Worm (Caenorhabditis elegans) whole organism, L4 larva: ENCODE measurements around the gene rbm-28.

Source experiments
- D1046.2 ChIP-seq: fragments of 200-800 bp; sonication (Bioruptor generic); IDR thresholded peaks from 2 replicates; pipeline ENCODE4 v1.3.6; 2022; ENCODE audit warnings: missing genetic modification characterization, missing compliant biosample characterization
- F44E2.7 ChIP-seq: fragments of 200-800 bp; sonication (Bioruptor generic); IDR thresholded peaks from 2 replicates; pipeline ENCODE4 v2.1.2; 2022; ENCODE audit warnings: missing genetic modification characterization, missing compliant biosample characterization
- Y48G9A.11 ChIP-seq: fragments of 200-800 bp; sonication (Bioruptor generic); IDR thresholded peaks from 2 replicates; pipeline ENCODE4 v1.3.6; 2022; ENCODE audit warnings: missing genetic modification reagents, missing genetic modification characterization, missing compliant biosample characterization
- aha-1 ChIP-seq: fragments of 150-350 bp; peaks from one replicate; lab custom pipeline; 2014; ENCODE audit warnings: missing biosample characterization, missing genetic modification characterization
- arid-1 ChIP-seq: fragments of 200-800 bp; sonication (Bioruptor generic); conservative IDR thresholded peaks from 2 replicates; pipeline ENCODE4 v1.3.6; 2022; ENCODE audit warnings: missing genetic modification reagents, missing genetic modification characterization, missing compliant biosample characterization
- ceh-32 ChIP-seq: sonication (generic microtip); optimal IDR thresholded peaks from 2 replicates; lab custom pipeline; 2016; ENCODE audit warnings: mild to moderate bottlenecking, missing genetic modification characterization, missing compliant biosample characterization; ENCODE audit not compliant: poor library complexity
- ceh-44 ChIP-seq: fragments of 200-800 bp; sonication (Bioruptor generic); IDR thresholded peaks from 2 replicates; pipeline ENCODE4 v1.3.6; 2022; ENCODE audit warnings: missing genetic modification reagents, missing genetic modification characterization, missing compliant biosample characterization
- ces-1 ChIP-seq: fragments of 150-350 bp; sonication (generic microtip); optimal IDR thresholded peaks from 4 replicates; lab custom pipeline; 2014; ENCODE audit warnings: missing biosample characterization, missing genetic modification reagents, missing genetic modification characterization
- daf-16 ChIP-seq, 3 experiments: sonication (generic microtip); optimal IDR thresholded peaks; 2 replicates each; lab custom pipeline; 2016 to 2017; ENCODE audit warnings: missing genetic modification characterization in 3 of 3, missing genetic modification reagents in 3 of 3, mild to moderate bottlenecking in 2 of 3, missing compliant biosample characterization in 2 of 3, missing biosample characterization in 1 of 3, moderate library complexity in 1 of 3
- daf-8 ChIP-seq: fragments of 200-800 bp; sonication (Bioruptor generic); IDR thresholded peaks from 2 replicates; pipeline ENCODE4 v1.3.6; 2022; ENCODE audit warnings: missing genetic modification characterization, missing compliant biosample characterization
- dmd-8 ChIP-seq: fragments of 200-800 bp; sonication (Bioruptor generic); IDR thresholded peaks from 2 replicates; pipeline ENCODE4 v1.3.6; 2022; ENCODE audit warnings: missing genetic modification characterization, missing compliant biosample characterization
- dpl-1 ChIP-seq: fragments of 150-350 bp; optimal IDR thresholded peaks from 2 replicates; lab custom pipeline; 2014; ENCODE audit warnings: missing biosample characterization, missing genetic modification reagents, missing genetic modification characterization
- duxl-1 ChIP-seq: sonication (generic microtip); optimal IDR thresholded peaks from 2 replicates; lab custom pipeline; 2016; ENCODE audit warnings: mild to moderate bottlenecking, missing genetic modification characterization, moderate library complexity, missing compliant biosample characterization; ENCODE audit not compliant: poor library complexity
- egl-27 ChIP-seq: sonication (generic microtip); optimal IDR thresholded peaks from 3 replicates; lab custom pipeline; 2017; ENCODE audit warnings: missing biosample characterization, missing genetic modification reagents, missing genetic modification characterization
- fkh-10 ChIP-seq: fragments of 150-350 bp; optimal IDR thresholded peaks from 2 replicates; lab custom pipeline; 2014; ENCODE audit warnings: missing biosample characterization, missing genetic modification reagents, missing genetic modification characterization
- fos-1 ChIP-seq: fragments of 150-350 bp; optimal IDR thresholded peaks from 2 replicates; lab custom pipeline; 2014; ENCODE audit warnings: missing biosample characterization, missing genetic modification characterization
- hlh-11 ChIP-seq: fragments of 200-800 bp; sonication (Bioruptor generic); optimal IDR thresholded peaks from 2 replicates; lab custom pipeline; 2018; ENCODE audit warnings: mild to moderate bottlenecking, missing genetic modification characterization, missing compliant biosample characterization
- hlh-30 ChIP-seq: sonication (generic microtip); optimal IDR thresholded peaks from 2 replicates; lab custom pipeline; 2017; ENCODE audit warnings: antibody characterized with exemption, mild to moderate bottlenecking, missing genetic modification characterization, missing compliant biosample characterization; ENCODE audit not compliant: insufficient read depth
- hmg-1.1 ChIP-seq: fragments of 200-800 bp; sonication (Bioruptor generic); IDR thresholded peaks from 2 replicates; pipeline ENCODE4 v1.3.6; 2022; ENCODE audit warnings: missing genetic modification reagents, missing genetic modification characterization, missing compliant biosample characterization
- lim-7 ChIP-seq: fragments of 200-800 bp; sonication (Bioruptor generic); IDR thresholded peaks from 2 replicates; pipeline ENCODE4 v1.3.6; 2022; ENCODE audit warnings: missing genetic modification characterization, missing compliant biosample characterization
- lin-13 ChIP-seq: fragments of 150-350 bp; optimal IDR thresholded peaks from 2 replicates; lab custom pipeline; 2014; ENCODE audit warnings: missing biosample characterization, missing genetic modification reagents, missing genetic modification characterization
- lin-39 ChIP-seq: fragments of 150-350 bp; optimal IDR thresholded peaks from 2 replicates; lab custom pipeline; 2014; ENCODE audit warnings: missing biosample characterization, missing genetic modification reagents, missing genetic modification characterization
- lir-3 ChIP-seq: sonication (generic microtip); optimal IDR thresholded peaks from 2 replicates; lab custom pipeline; 2016; ENCODE audit warnings: mild to moderate bottlenecking, missing genetic modification characterization, missing compliant biosample characterization
- lsy-2 ChIP-seq, 2 experiments: fragments of 150-350 bp in 1 of 2; sonication (generic microtip) in 1 of 2; optimal IDR thresholded peaks; 2 replicates each; lab custom pipeline; 2014 to 2017; ENCODE audit warnings: missing biosample characterization in 2 of 2, missing genetic modification characterization in 2 of 2
- madf-5 ChIP-seq, 2 experiments: fragments of 200-800 bp; sonication (Bioruptor generic); IDR thresholded peaks; 2 replicates each; pipeline ENCODE4 v1.3.6; 2022; ENCODE audit warnings: missing compliant biosample characterization in 2 of 2, missing genetic modification characterization in 2 of 2
- mdl-1 ChIP-seq, 2 experiments: fragments of 150-350 bp in 1 of 2; sonication (generic microtip) in 1 of 2; optimal IDR thresholded peaks; 2 replicates each; lab custom pipeline; 2014 to 2017; ENCODE audit warnings: missing biosample characterization in 2 of 2, missing genetic modification characterization in 2 of 2
- mes-2 ChIP-seq: sonication (generic microtip); optimal IDR thresholded peaks from 2 replicates; lab custom pipeline; 2016; ENCODE audit warnings: missing genotype, mild to moderate bottlenecking, missing genetic modification characterization, missing compliant biosample characterization; ENCODE audit not compliant: poor library complexity, severe bottlenecking
- mxl-3 ChIP-seq: fragments of 200-800 bp; sonication (Bioruptor generic); optimal IDR thresholded peaks from 2 replicates; lab custom pipeline; 2018; ENCODE audit warnings: mild to moderate bottlenecking, missing genetic modification characterization, missing compliant biosample characterization
- nhr-11 ChIP-seq: fragments of 150-350 bp; optimal IDR thresholded peaks from 2 replicates; lab custom pipeline; 2014; ENCODE audit warnings: missing biosample characterization, missing genetic modification characterization
- saeg-2 ChIP-seq: fragments of 200-800 bp; sonication (Bioruptor generic); IDR thresholded peaks from 2 replicates; pipeline ENCODE4 v1.3.6; 2022; ENCODE audit warnings: missing genetic modification reagents, missing genetic modification characterization, missing compliant biosample characterization
- set-16 ChIP-seq: fragments of 200-800 bp; sonication (Bioruptor generic); IDR thresholded peaks from 2 replicates; pipeline ENCODE4 v1.3.6; 2022; ENCODE audit warnings: missing genetic modification reagents, missing genetic modification characterization, missing compliant biosample characterization
- spr-1 ChIP-seq: sonication (generic microtip); optimal IDR thresholded peaks from 2 replicates; lab custom pipeline; 2016; ENCODE audit warnings: mild to moderate bottlenecking, missing genetic modification characterization, missing compliant biosample characterization
- tag-97 ChIP-seq: fragments of 200-800 bp; sonication (Bioruptor generic); IDR thresholded peaks from 2 replicates; pipeline ENCODE4 v1.3.6; 2022; ENCODE audit warnings: missing genetic modification characterization, missing compliant biosample characterization
- unc-130 ChIP-seq: sonication (generic microtip); optimal IDR thresholded peaks from 2 replicates; lab custom pipeline; 2016; ENCODE audit warnings: missing genetic modification reagents, missing genetic modification characterization, missing compliant biosample characterization
- unc-62 ChIP-seq, 3 experiments: fragments of 150-350 bp in 1 of 3; sonication (generic microtip); optimal IDR thresholded peaks in 2 of 3; peaks in 1 of 3; 1 replicate in 1 of 3; 2 replicates in 2 of 3; lab custom pipeline; 2014 to 2017; ENCODE audit warnings: missing biosample characterization in 3 of 3, missing genetic modification characterization in 3 of 3, missing genetic modification reagents in 3 of 3, missing genotype in 1 of 3
- vab-7 ChIP-seq: fragments of 200-800 bp; sonication (Bioruptor generic); IDR thresholded peaks from 2 replicates; pipeline ENCODE4 v1.3.6; 2022; ENCODE audit warnings: missing genetic modification reagents, missing genetic modification characterization, missing compliant biosample characterization

Gene rbm-28

DNA sequence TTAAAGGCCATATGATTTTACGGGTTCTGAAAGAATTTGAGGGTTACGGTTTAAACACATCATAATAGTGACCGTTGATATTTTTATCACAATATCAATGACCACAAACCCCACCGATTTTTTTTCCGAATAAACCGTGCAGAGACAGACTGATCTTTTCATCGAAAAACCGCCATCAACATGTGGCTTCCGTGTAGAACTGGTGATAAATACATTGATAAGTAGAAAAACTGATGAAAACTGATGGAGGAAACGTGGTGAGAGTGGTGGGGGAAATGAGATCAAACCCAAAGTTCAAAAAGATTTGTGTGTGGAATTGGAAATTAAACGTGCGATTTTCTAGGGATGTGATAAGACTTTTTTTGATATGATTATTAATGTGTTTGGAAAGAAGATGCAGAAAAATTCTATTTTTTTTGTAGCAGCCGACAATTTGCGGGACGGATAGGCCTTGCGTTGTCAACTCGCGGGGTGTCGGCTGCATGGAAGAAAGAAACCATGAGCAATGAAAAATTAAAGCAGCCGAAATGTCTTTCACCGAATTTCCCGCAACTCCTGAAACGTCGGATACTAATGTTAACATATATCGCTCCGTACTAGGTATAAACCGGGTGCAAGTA, 18.4 kb upstream of the rbm-28 start (continued):
- TF ChIP-seq duxl-1 (tag; lab: Kevin White, UChicago) (no peak), set-16 (no peak), arid-1 (no peak), tag-97 (GFP tag; lab: Robert Waterston, UW) (no peak), dpl-1 (GFP tag; lab: Kevin White, UChicago) (no peak), D1046.2 (GFP tag; lab: Robert Waterston, UW) (no peak)
- TF ChIP-seq, all 104 proteins: peak for 13

DNA sequence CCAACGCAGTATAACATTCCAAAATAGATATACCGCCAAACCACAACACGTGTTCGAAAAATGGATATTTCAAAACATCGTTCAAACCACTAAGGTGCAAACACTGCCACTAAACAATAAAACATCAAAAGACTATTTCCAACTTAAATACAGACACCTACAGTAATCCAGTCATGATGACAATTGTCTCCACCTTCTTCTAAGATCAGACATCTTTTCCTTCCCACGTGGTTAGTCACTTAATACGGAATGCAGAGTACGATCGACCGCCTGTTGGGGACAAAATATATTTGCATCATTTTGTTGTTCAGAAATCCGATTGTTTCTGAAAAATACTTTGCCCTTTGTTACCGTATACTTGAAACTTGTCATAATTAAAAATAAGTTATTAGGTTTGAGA, 15.8 kb upstream of the rbm-28 start:
- TF ChIP-seq egl-27: no peak
- peak; percentile 19 for TF ChIP-seq mxl-3 (GFP tag; lab: Kevin White, UChicago)
- peak; percentile 22 for TF ChIP-seq hlh-11 (tag; lab: Kevin White, UChicago)
- TF ChIP-seq hlh-30 (tag; lab: Kevin White, UChicago): peak; percentile 64
- TF ChIP-seq Y48G9A.11: no peak
- no peak for TF ChIP-seq F44E2.7
- TF ChIP-seq mdl-1 (tag; optimal IDR thresholded peaks at IDR 0.05; lab: Kevin White, UChicago): peak in 1 of 2 experiments; percentile 11
- peak in 1 of 2 experiments; percentile 1 for TF ChIP-seq unc-62 (GFP tag; optimal IDR thresholded peaks at IDR 0.05 in 1 of 2; lab: Kevin White, UChicago)
- no peak for TF ChIP-seq unc-62 (tag; optimal IDR thresholded peaks at IDR 0.05; lab: Kevin White, UChicago)
- TF ChIP-seq vab-7 (GFP tag; lab: Robert Waterston, UW): no peak
- peak in 1 of 2 experiments; percentile 72 for TF ChIP-seq lsy-2 (tag; optimal IDR thresholded peaks at IDR 0.05; lab: Kevin White, UChicago)
- no peak for TF ChIP-seq unc-130
- TF ChIP-seq madf-5 (GFP tag; IDR thresholded peaks at IDR 0.05; lab: Robert Waterston, UW): no peak
- no peak for TF ChIP-seq spr-1 (tag; lab: Kevin White, UChicago)
- no peak for TF ChIP-seq lir-3 (tag; lab: Kevin White, UChicago)

DNA sequence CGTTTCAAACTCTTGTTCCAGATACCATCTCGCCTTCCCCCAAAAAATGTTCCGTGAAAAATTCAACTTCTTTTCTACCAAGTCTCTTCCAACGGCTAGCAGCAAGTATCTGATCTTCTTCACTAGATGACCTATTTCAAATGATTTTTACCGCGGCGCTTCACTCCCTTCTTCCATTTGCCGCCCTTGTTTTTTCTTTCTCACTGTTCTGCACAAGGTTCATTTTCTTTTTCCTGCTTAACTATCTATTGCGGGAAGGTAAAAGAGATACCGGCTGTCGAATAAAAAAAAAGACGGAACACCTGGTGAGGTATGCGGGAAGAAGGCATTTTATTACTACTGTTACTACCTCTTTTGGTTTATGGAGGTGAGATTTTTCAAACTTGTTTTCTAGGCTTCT, 14.0 kb upstream of the rbm-28 start, which contains the start of gene cdh-7:
Gene cdh-7 (plus strand): TSS at position 214 of the 400 bp plus-strand sequence.
- TF ChIP-seq aha-1 (tag; lab: Kevin White, UChicago): peak; percentile 83
- TF ChIP-seq daf-16 (GFP tag; optimal IDR thresholded peaks at IDR 0.05; lab: Kevin White, UChicago): no peak
- no peak for TF ChIP-seq daf-16 (tag; optimal IDR thresholded peaks at IDR 0.05; lab: Kevin White, UChicago)
- no peak for TF ChIP-seq nhr-11 (tag; lab: Kevin White, UChicago)
- no peak for TF ChIP-seq lin-39 (tag; lab: Kevin White, UChicago)
- 0 out of 2 replicates have a peak, but pooled peaks have one; percentile 40 for TF ChIP-seq dmd-8 (GFP tag; lab: Robert Waterston, UW)
- no peak for TF ChIP-seq ces-1 (GFP tag; lab: Kevin White, UChicago)
- no peak for TF ChIP-seq fos-1 (tag; lab: Kevin White, UChicago)
- no peak for TF ChIP-seq mes-2
- no peak for TF ChIP-seq ceh-32 (tag; lab: Kevin White, UChicago)
- TF ChIP-seq hmg-1.1 (GFP tag; lab: Robert Waterston, UW): no peak
- TF ChIP-seq ceh-44 (GFP tag; lab: Robert Waterston, UW): no peak
- no peak for TF ChIP-seq fkh-10
- TF ChIP-seq lin-13: no peak
- no peak for TF ChIP-seq lim-7
- no peak for TF ChIP-seq saeg-2
- no peak for TF ChIP-seq daf-8
- TF ChIP-seq, all 104 proteins: peak for 2
